Worm (Caenorhabditis elegans): ENCODE results near the gene erh-2.

erh-2 gene

ce11 chrIII:4600139-4600762, 7.2 kb downstream of the erh-2 start, which contains the start of gene mab-21 (continued):
- no peak for TF ChIP-seq pqm-1 (tag; optimal IDR thresholded peaks at IDR 0.05)
- no peak for TF ChIP-seq ceh-8 (GFP tag; optimal IDR thresholded peaks at IDR 0.05)
- TF ChIP-seq fkh-4 (tag; optimal IDR thresholded peaks at IDR 0.05; ENCODE audit: borderline replicate concordance): no peak
- no peak for TF ChIP-seq nhr-77 (tag; optimal IDR thresholded peaks at IDR 0.05)
- TF ChIP-seq hpl-2 (GFP tag; optimal IDR thresholded peaks at IDR 0.05): no peak
- TF ChIP-seq C04F5.9 (tag; optimal IDR thresholded peaks at IDR 0.05): no peak
- no peak for TF ChIP-seq skn-1 (tag; optimal IDR thresholded peaks at IDR 0.05)
- no peak for TF ChIP-seq nhr-237 (tag; optimal IDR thresholded peaks at IDR 0.05)
- no peak for TF ChIP-seq fkh-8 (tag; optimal IDR thresholded peaks at IDR 0.05)
- no peak for TF ChIP-seq egl-27 (tag; optimal IDR thresholded peaks at IDR 0.05)
- no peak for TF ChIP-seq aha-1 (tag; optimal IDR thresholded peaks at IDR 0.05)
- TF ChIP-seq nhr-19 (GFP tag; conservative IDR thresholded peaks at IDR 0.05): no peak; the same call in 1 of the 2 replicates
- TF ChIP-seq snu-23 (GFP tag; optimal IDR thresholded peaks at IDR 0.05): peak; percentile 22
- no peak for TF ChIP-seq pag-3 (tag; optimal IDR thresholded peaks at IDR 0.05; ENCODE audit: borderline replicate concordance, insufficient read depth)
- no peak for TF ChIP-seq nhr-84 (tag; optimal IDR thresholded peaks at IDR 0.05)

- TF ChIP-seq alr-1 (tag; optimal IDR thresholded peaks at IDR 0.05; ENCODE audit: borderline replicate concordance) (no peak), ceh-8 (GFP tag; optimal IDR thresholded peaks at IDR 0.05) (no peak), nhr-85 (tag) (peak; percentile 43), zag-1 (tag; optimal IDR thresholded peaks at IDR 0.05) (no peak), fkh-8 (tag; optimal IDR thresholded peaks at IDR 0.05) (no peak), ama-1 (optimal IDR thresholded peaks at IDR 0.05) (no peak)
These were observed 8.3 kb downstream of the erh-2 start for ce11 chrIII:4601286-4601685.

- TF ChIP-seq C16A3.4 (tag; optimal IDR thresholded peaks at IDR 0.05) (no peak), rnt-1 (tag; optimal IDR thresholded peaks at IDR 0.05) (peak; percentile 21)
These were observed 10.8 kb downstream of the erh-2 start for ce11 chrIII:4603837-4604236.

ce11 chrIII:4612334-4612953, 19.4 kb downstream of the erh-2 start, which contains the start of gene sel-2:
sel-2 (minus strand) TSS chrIII:4612384.
- TF ChIP-seq blmp-1 (tag; optimal IDR thresholded peaks at IDR 0.05) (peak; percentile 37), nhr-28 (tag; optimal IDR thresholded peaks at IDR 0.05) (no peak), pqm-1 (tag; optimal IDR thresholded peaks at IDR 0.05) (no peak), nhr-84 (tag; optimal IDR thresholded peaks at IDR 0.05) (no peak), isw-1 (GFP tag; IDR thresholded peaks at IDR 0.05) (no peak), elt-3 (tag; optimal IDR thresholded peaks at IDR 0.05) (peak in 1 of 6 experiments; percentile 20), unc-98 (GFP tag; IDR thresholded peaks at IDR 0.05) (no peak), nhr-11 (tag; optimal IDR thresholded peaks at IDR 0.05) (no peak), nhr-71 (tag; optimal IDR thresholded peaks at IDR 0.05) (peak; percentile 4), nhr-47 (tag; optimal IDR thresholded peaks at IDR 0.05) (no peak), jun-1 (tag; optimal IDR thresholded peaks at IDR 0.05) (no peak), mef-2 (tag; optimal IDR thresholded peaks at IDR 0.05) (no peak), lin-39 (tag; optimal IDR thresholded peaks at IDR 0.05) (no peak), lin-14 (GFP tag; optimal IDR thresholded peaks at IDR 0.05) (peak; percentile 87), fkh-8 (tag; optimal IDR thresholded peaks at IDR 0.05) (peak; percentile 5), lin-13 (GFP tag; optimal IDR thresholded peaks at IDR 0.05) (no peak), lin-35 (GFP tag; optimal IDR thresholded peaks at IDR 0.05) (no peak), lir-3 (tag; optimal IDR thresholded peaks at IDR 0.05; ENCODE audit: poor library complexity) (no peak), grh-1 (GFP tag; IDR thresholded peaks at IDR 0.05) (no peak), aly-2 (tag; optimal IDR thresholded peaks at IDR 0.05) (no peak), fos-1 (tag; optimal IDR thresholded peaks at IDR 0.05) (no peak), nhr-12 (tag; optimal IDR thresholded peaks at IDR 0.05) (no peak), aha-1 (tag; optimal IDR thresholded peaks at IDR 0.05) (no peak), ces-1 (GFP tag; optimal IDR thresholded peaks at IDR 0.05) (no peak), ceh-90 (tag; optimal IDR thresholded peaks at IDR 0.05) (no peak), C04F5.9 (tag; optimal IDR thresholded peaks at IDR 0.05) (no peak), tlp-1 (tag; optimal IDR thresholded peaks at IDR 0.05) (no peak), swsn-7 (tag; optimal IDR thresholded peaks at IDR 0.05) (peak; percentile 15), unc-62 (GFP tag; optimal IDR thresholded peaks at IDR 0.05) (no peak), nhr-85 (tag) (peak; percentile 58), F16B12.6 (tag; optimal IDR thresholded peaks at IDR 0.05) (peak; percentile 67), unc-130 (tag; optimal IDR thresholded peaks at IDR 0.05) (no peak)
